Worm (Caenorhabditis elegans) whole organism, late embryonic: ENCODE data around the gene slc-5A12.
A peak's percentile ranks its signal among the peaks of the same experiment; 100 is the strongest.

ENCODE experiments used
- C08G9.2 ChIP-seq: sonication (generic microtip); optimal IDR thresholded peaks from 2 replicates; lab custom pipeline; 2016; ENCODE audit warnings: mild to moderate bottlenecking, missing genetic modification characterization, moderate library complexity, missing compliant biosample characterization
- T23F11.4 ChIP-seq: fragments of 200-800 bp; sonication (Bioruptor generic); optimal IDR thresholded peaks from 2 replicates; lab custom pipeline; 2018; ENCODE audit warnings: mild to moderate bottlenecking, missing genetic modification characterization, missing compliant biosample characterization
- ahr-1 ChIP-seq: sonication (generic microtip); optimal IDR thresholded peaks from 2 replicates; lab custom pipeline; 2016; ENCODE audit warnings: missing genetic modification characterization, missing compliant biosample characterization
- ama-1 ChIP-seq: fragments of 150-350 bp; optimal IDR thresholded peaks from 2 replicates; lab custom pipeline; 2014
- ceh-14 ChIP-seq: sonication (generic microtip); optimal IDR thresholded peaks from 2 replicates; lab custom pipeline; 2016; ENCODE audit warnings: missing genotype, missing genetic modification characterization, missing compliant biosample characterization
- ceh-18 ChIP-seq: sonication (generic microtip); optimal IDR thresholded peaks from 2 replicates; lab custom pipeline; 2016; ENCODE audit warnings: missing genetic modification characterization, missing compliant biosample characterization
- ceh-19 ChIP-seq: fragments of 200-800 bp; sonication (Bioruptor generic); optimal IDR thresholded peaks from 2 replicates; lab custom pipeline; 2018; ENCODE audit warnings: mild to moderate bottlenecking, missing genetic modification characterization, missing compliant biosample characterization
- ceh-2 ChIP-seq: sonication (generic microtip); optimal IDR thresholded peaks from 2 replicates; lab custom pipeline; 2016; ENCODE audit warnings: missing genotype, missing genetic modification characterization, missing compliant biosample characterization
- ceh-24 ChIP-seq: sonication (generic microtip); optimal IDR thresholded peaks from 2 replicates; lab custom pipeline; 2016; ENCODE audit warnings: mild to moderate bottlenecking, missing genetic modification characterization, missing compliant biosample characterization
- ceh-45 ChIP-seq: fragments of 200-800 bp; sonication (Bioruptor generic); IDR thresholded peaks from 2 replicates; pipeline ENCODE4 v1.3.6; 2022; ENCODE audit warnings: missing genetic modification reagents, missing genetic modification characterization, missing compliant biosample characterization
- ceh-6 ChIP-seq: fragments of 200-800 bp; sonication (Bioruptor generic); optimal IDR thresholded peaks from 2 replicates; lab custom pipeline; 2018; ENCODE audit warnings: mild to moderate bottlenecking, missing genetic modification characterization, missing compliant biosample characterization
- che-1 ChIP-seq: sonication (generic microtip); optimal IDR thresholded peaks from 2 replicates; lab custom pipeline; 2016; ENCODE audit warnings: mild to moderate bottlenecking, missing genetic modification characterization, missing compliant biosample characterization
- elt-2 ChIP-seq: sonication (generic microtip); optimal IDR thresholded peaks from 2 replicates; lab custom pipeline; 2016; ENCODE audit warnings: missing genetic modification reagents, missing genetic modification characterization, missing compliant biosample characterization
- ets-4 ChIP-seq: sonication (generic microtip); optimal IDR thresholded peaks from 2 replicates; lab custom pipeline; 2016; ENCODE audit warnings: missing genetic modification characterization, missing compliant biosample characterization
- fkh-10 ChIP-seq: fragments of 150-350 bp; optimal IDR thresholded peaks from 2 replicates; lab custom pipeline; 2014; ENCODE audit warnings: missing biosample characterization, missing genetic modification reagents, missing genetic modification characterization
- fkh-6 ChIP-seq: sonication (generic microtip); optimal IDR thresholded peaks from 2 replicates; lab custom pipeline; 2016; ENCODE audit warnings: missing genetic modification characterization, missing compliant biosample characterization
- gmeb-2 ChIP-seq: sonication (generic microtip); optimal IDR thresholded peaks from 2 replicates; lab custom pipeline; 2016; ENCODE audit warnings: missing genetic modification characterization, inconsistent platforms, missing compliant biosample characterization
- hlh-13 ChIP-seq: fragments of 200-800 bp; sonication (Bioruptor generic); optimal IDR thresholded peaks from 2 replicates; lab custom pipeline; 2018; ENCODE audit warnings: mild to moderate bottlenecking, missing genetic modification characterization, missing compliant biosample characterization
- hlh-30 ChIP-seq: sonication (generic microtip); optimal IDR thresholded peaks from 2 replicates; lab custom pipeline; 2017; ENCODE audit warnings: antibody characterized with exemption, missing genetic modification characterization, missing compliant biosample characterization; ENCODE audit not compliant: insufficient read depth
- hlh-6 ChIP-seq: sonication (generic microtip); optimal IDR thresholded peaks from 2 replicates; lab custom pipeline; 2016; ENCODE audit warnings: missing genotype, missing genetic modification characterization, missing compliant biosample characterization
- hlh-8 ChIP-seq: sonication (generic microtip); optimal IDR thresholded peaks from 2 replicates; lab custom pipeline; 2016; ENCODE audit warnings: missing genotype, missing genetic modification characterization, missing compliant biosample characterization
- lim-6 ChIP-seq: sonication (generic microtip); optimal IDR thresholded peaks from 2 replicates; lab custom pipeline; 2016; ENCODE audit warnings: missing genetic modification characterization, missing compliant biosample characterization
- lin-11 ChIP-seq: fragments of 200-800 bp; sonication (Bioruptor generic); optimal IDR thresholded peaks from 2 replicates; lab custom pipeline; 2018; ENCODE audit warnings: mild to moderate bottlenecking, missing genetic modification characterization, missing compliant biosample characterization
- madf-2 ChIP-seq: sonication (generic microtip); optimal IDR thresholded peaks from 2 replicates; lab custom pipeline; 2017; ENCODE audit warnings: missing genetic modification characterization, missing compliant biosample characterization
- nfya-1 ChIP-seq: sonication (generic microtip); optimal IDR thresholded peaks from 2 replicates; lab custom pipeline; 2017; ENCODE audit warnings: missing genetic modification characterization, mild to moderate bottlenecking, missing compliant biosample characterization, antibody characterized with exemption, moderate library complexity
- nhr-232 ChIP-seq: sonication (generic microtip); optimal IDR thresholded peaks from 2 replicates; lab custom pipeline; 2016; ENCODE audit warnings: missing genetic modification characterization, missing compliant biosample characterization
- npax-4 ChIP-seq: sonication (generic microtip); optimal IDR thresholded peaks from 2 replicates; lab custom pipeline; 2016; ENCODE audit warnings: missing genetic modification characterization, missing compliant biosample characterization
- odd-2 ChIP-seq: sonication (generic microtip); optimal IDR thresholded peaks from 2 replicates; lab custom pipeline; 2017; ENCODE audit warnings: antibody characterized with exemption, mild to moderate bottlenecking, missing genetic modification characterization, missing compliant biosample characterization
- pag-3 ChIP-seq: sonication (generic microtip); optimal IDR thresholded peaks from 2 replicates; lab custom pipeline; 2016; ENCODE audit warnings: missing compliant biosample characterization, missing genetic modification characterization, borderline replicate concordance
- pha-2 ChIP-seq: sonication (generic microtip); optimal IDR thresholded peaks from 2 replicates; lab custom pipeline; 2017; ENCODE audit warnings: mild to moderate bottlenecking, missing genetic modification characterization, missing compliant biosample characterization
- pqm-1 ChIP-seq: sonication (generic microtip); optimal IDR thresholded peaks from 2 replicates; lab custom pipeline; 2016; ENCODE audit warnings: missing genetic modification characterization, missing compliant biosample characterization
- ref-2 ChIP-seq: sonication (generic microtip); optimal IDR thresholded peaks from 2 replicates; lab custom pipeline; 2016; ENCODE audit warnings: missing genetic modification characterization, missing compliant biosample characterization
- rnt-1 ChIP-seq: sonication (generic microtip); optimal IDR thresholded peaks from 2 replicates; lab custom pipeline; 2016; ENCODE audit warnings: missing genetic modification characterization, missing compliant biosample characterization
- sox-2 ChIP-seq: fragments of 200-800 bp; sonication (Bioruptor generic); IDR thresholded peaks from 2 replicates; pipeline ENCODE4 v1.3.6; 2022; ENCODE audit warnings: missing genetic modification reagents, missing genetic modification characterization, missing compliant biosample characterization
- tbx-7 ChIP-seq: sonication (generic microtip); optimal IDR thresholded peaks from 2 replicates; lab custom pipeline; 2016; ENCODE audit warnings: missing genotype, missing genetic modification characterization, missing compliant biosample characterization
- ttx-3 ChIP-seq: sonication (generic microtip); optimal IDR thresholded peaks from 2 replicates; lab custom pipeline; 2016; ENCODE audit warnings: missing genetic modification reagents, missing genetic modification characterization, missing compliant biosample characterization
- unc-3 ChIP-seq, 2 experiments: fragments of 200-800 bp in 1 of 2; sonication (Bioruptor generic) in 1 of 2; sonication (generic microtip) in 1 of 2; conservative IDR thresholded peaks in 1 of 2; optimal IDR thresholded peaks in 1 of 2; 2 replicates each; pipeline versions ENCODE4 v1.3.6 to Lab custom; 2016 to 2022; ENCODE audit warnings: missing compliant biosample characterization in 2 of 2, missing genetic modification characterization in 2 of 2, missing genetic modification reagents in 1 of 2
- unc-55 ChIP-seq: sonication (generic microtip); optimal IDR thresholded peaks from 2 replicates; lab custom pipeline; 2017; ENCODE audit warnings: missing biosample characterization, missing genetic modification reagents, missing genetic modification characterization
- ztf-16 ChIP-seq: sonication (generic microtip); optimal IDR thresholded peaks from 2 replicates; lab custom pipeline; 2017; ENCODE audit warnings: missing genetic modification characterization, missing compliant biosample characterization

The slc-5A12 gene

DNA sequence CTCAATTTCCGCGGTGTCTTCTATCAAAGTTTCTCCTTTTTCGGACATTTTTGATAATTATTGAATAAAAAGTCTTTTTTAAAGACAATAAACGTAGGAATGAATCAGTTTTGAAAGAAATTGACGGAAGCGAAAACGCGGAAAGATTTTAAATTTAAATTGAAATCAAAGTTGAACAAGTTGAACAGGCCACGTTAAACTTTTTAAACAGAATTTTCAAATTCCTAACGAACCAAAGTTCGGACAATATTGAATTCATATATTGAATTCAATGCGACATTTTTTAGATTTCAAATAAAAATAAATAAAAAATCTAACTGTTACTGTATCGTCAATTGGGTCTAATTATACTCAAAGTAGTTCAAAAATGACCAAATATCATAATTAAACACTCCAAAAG is 12.5 kb downstream of the slc-5A12 start, which contains the start of gene hdl-1:
hdl-1 (minus strand) TSS at position 101 of the 400 bp plus-strand sequence.
- TF ChIP-seq pqm-1, result no peak
- TF ChIP-seq madf-2, result no peak
- no peak for TF ChIP-seq sox-2 (GFP tag; lab: Robert Waterston, UW)
- TF ChIP-seq nhr-232, result no peak

ce11 chrIV:11950270-11950669 is 13.1 kb downstream of the slc-5A12 start, which contains the start of gene tbx-36:
tbx-36 (plus strand) TSS chrIV:11950570.
- no peak for TF ChIP-seq nfya-1 (tag; lab: Kevin White, UChicago)
- TF ChIP-seq fkh-6, result no peak
- no peak for TF ChIP-seq elt-2 (tag; lab: Kevin White, UChicago)
- no peak for TF ChIP-seq T23F11.4 (GFP tag; lab: Kevin White, UChicago)
- no peak for TF ChIP-seq hlh-8 (tag; lab: Kevin White, UChicago)
- no peak for TF ChIP-seq ceh-6 (GFP tag; lab: Kevin White, UChicago)
- TF ChIP-seq lin-11, result no peak
- TF ChIP-seq ceh-24, result no peak
- no peak for TF ChIP-seq pha-2 (tag; lab: Kevin White, UChicago)
- no peak for TF ChIP-seq ets-4
- no peak for TF ChIP-seq ahr-1 (tag; lab: Kevin White, UChicago)
- no peak for TF ChIP-seq ceh-45 (GFP tag; lab: Robert Waterston, UW)
- no peak for TF ChIP-seq npax-4 (tag; lab: Kevin White, UChicago)
- TF ChIP-seq ttx-3 (tag; lab: Kevin White, UChicago), result no peak
- TF ChIP-seq ama-1 (lab: Kevin White, UChicago), result no peak
- no peak for TF ChIP-seq rnt-1 (tag; lab: Kevin White, UChicago)
- no peak for TF ChIP-seq gmeb-2 (tag; lab: Kevin White, UChicago)
- no peak for TF ChIP-seq pag-3
- TF ChIP-seq tbx-7, result no peak
- TF ChIP-seq fkh-10 (GFP tag; lab: Kevin White, UChicago), result no peak

ce11 chrIV:11952612-11953299 is 15.5 kb downstream of the slc-5A12 start, which contains the start of gene gdh-1:
gdh-1 (plus strand) TSS chrIV:11953249.
- no peak for TF ChIP-seq hlh-6 (tag; lab: Kevin White, UChicago)
- no peak for TF ChIP-seq ztf-16 (tag; lab: Kevin White, UChicago)
- TF ChIP-seq madf-2, result no peak
- no peak for TF ChIP-seq ceh-2 (tag; lab: Kevin White, UChicago)
- TF ChIP-seq ceh-19 (GFP tag; lab: Kevin White, UChicago), result no peak
- TF ChIP-seq che-1 (tag; lab: Kevin White, UChicago), result no peak
- no peak for TF ChIP-seq lim-6 (tag; lab: Kevin White, UChicago)
- peak; percentile 10 for TF ChIP-seq ceh-18 (tag; lab: Kevin White, UChicago)

ce11 chrIV:11955592-11955991 is 18.4 kb downstream of the slc-5A12 start:
- TF ChIP-seq odd-2 (tag; lab: Kevin White, UChicago) (no peak), ceh-14 (tag; lab: Kevin White, UChicago) (no peak), npax-4 (tag; lab: Kevin White, UChicago) (no peak), lim-6 (tag; lab: Kevin White, UChicago) (no peak), C08G9.2 (tag; lab: Kevin White, UChicago) (no peak)

DNA sequence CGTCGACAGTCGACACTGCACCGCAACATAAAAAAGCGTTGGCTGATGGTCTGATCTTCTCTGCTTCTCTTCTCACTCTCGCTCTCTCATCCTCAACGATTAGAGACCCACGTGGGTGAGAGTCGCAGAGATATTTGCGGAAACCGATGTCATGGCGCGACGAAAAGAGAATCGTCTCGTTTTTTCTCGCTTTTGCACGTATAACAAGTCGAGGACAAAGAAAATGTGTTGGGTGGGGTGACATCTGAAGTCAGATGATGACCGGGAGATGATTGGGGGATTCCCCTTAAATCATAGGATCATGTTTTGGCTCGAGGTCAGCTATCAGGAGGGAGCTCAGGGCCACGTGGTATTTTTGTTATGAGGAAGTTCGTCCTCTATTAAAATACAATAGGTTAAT is 19.2 kb downstream of the slc-5A12 start:
- TF ChIP-seq T23F11.4 (GFP tag; lab: Kevin White, UChicago) (no peak), rnt-1 (tag; lab: Kevin White, UChicago) (no peak), ref-2 (tag; lab: Kevin White, UChicago) (no peak), hlh-30 (tag; lab: Kevin White, UChicago) (peak; percentile 68), hlh-13 (no peak), unc-55 (GFP tag; lab: Kevin White, UChicago) (peak; percentile 37), pqm-1 (peak; percentile 50), ceh-18 (tag; lab: Kevin White, UChicago) (peak; percentile 85), unc-3 (GFP tag; conservative IDR thresholded peaks at IDR 0.05; lab: Robert Waterston, UW) (no peak), unc-3 (tag; optimal IDR thresholded peaks at IDR 0.05; lab: Kevin White, UChicago) (no peak)
- TF ChIP-seq, all 69 proteins: peak for 4
